Worm (Caenorhabditis elegans) whole organism, L4 larva: Measurements from ENCODE around the gene drr-2.

Experiments used
- Y75B8A.6 ChIP-seq: fragments of 200-800 bp; sonication (Bioruptor generic); IDR thresholded peaks from 2 replicates; pipeline ENCODE4 v1.3.6; 2022; ENCODE audit warnings: missing genetic modification reagents, missing genetic modification characterization, missing compliant biosample characterization
- ZK546.5 ChIP-seq, 2 experiments: sonication (generic microtip); optimal IDR thresholded peaks; 2 replicates each; lab custom pipeline; 2017; ENCODE audit warnings: missing biosample characterization in 2 of 2, missing genetic modification characterization in 2 of 2
- cey-2 ChIP-seq: sonication (generic microtip); optimal IDR thresholded peaks from 3 replicates; lab custom pipeline; 2017; ENCODE audit warnings: missing genetic modification characterization, mild to moderate bottlenecking, missing compliant biosample characterization, antibody characterized with exemption, borderline replicate concordance; ENCODE audit not compliant: insufficient read depth
- dpl-1 ChIP-seq: fragments of 150-350 bp; optimal IDR thresholded peaks from 2 replicates; lab custom pipeline; 2014; ENCODE audit warnings: missing biosample characterization, missing genetic modification reagents, missing genetic modification characterization
- egl-27 ChIP-seq: sonication (generic microtip); optimal IDR thresholded peaks from 3 replicates; lab custom pipeline; 2017; ENCODE audit warnings: missing biosample characterization, missing genetic modification reagents, missing genetic modification characterization
- lin-13 ChIP-seq: fragments of 150-350 bp; optimal IDR thresholded peaks from 2 replicates; lab custom pipeline; 2014; ENCODE audit warnings: missing biosample characterization, missing genetic modification reagents, missing genetic modification characterization
- lir-3 ChIP-seq: sonication (generic microtip); optimal IDR thresholded peaks from 2 replicates; lab custom pipeline; 2016; ENCODE audit warnings: mild to moderate bottlenecking, missing genetic modification characterization, missing compliant biosample characterization
- lsy-2 ChIP-seq, 2 experiments: fragments of 150-350 bp in 1 of 2; sonication (generic microtip) in 1 of 2; optimal IDR thresholded peaks; 2 replicates each; lab custom pipeline; 2014 to 2017; ENCODE audit warnings: missing biosample characterization in 2 of 2, missing genetic modification characterization in 2 of 2
- nhr-11 ChIP-seq: fragments of 150-350 bp; optimal IDR thresholded peaks from 2 replicates; lab custom pipeline; 2014; ENCODE audit warnings: missing biosample characterization, missing genetic modification characterization
- nhr-237 ChIP-seq: sonication (generic microtip); optimal IDR thresholded peaks from 2 replicates; lab custom pipeline; 2017; ENCODE audit warnings: missing biosample characterization, missing genetic modification characterization
- pha-4 ChIP-seq, 2 experiments: fragments of 150-350 bp in 1 of 2; fragments of 200-800 bp in 1 of 2; sonication (Bioruptor generic) in 1 of 2; IDR thresholded peaks in 1 of 2; optimal IDR thresholded peaks in 1 of 2; 2 replicates each; pipeline versions ENCODE4 v1.3.6 to Lab custom; 2014 to 2022; ENCODE audit warnings: missing genetic modification characterization in 2 of 2, missing genetic modification reagents in 2 of 2, missing biosample characterization in 1 of 2, missing compliant biosample characterization in 1 of 2
- unc-39 ChIP-seq: sonication (generic microtip); optimal IDR thresholded peaks from 2 replicates; lab custom pipeline; 2017; ENCODE audit warnings: missing biosample characterization, missing genetic modification characterization
- unc-62 ChIP-seq, 3 experiments: fragments of 150-350 bp in 1 of 3; sonication (generic microtip); optimal IDR thresholded peaks in 2 of 3; peaks in 1 of 3; 1 replicate in 1 of 3; 2 replicates in 2 of 3; lab custom pipeline; 2014 to 2017; ENCODE audit warnings: missing biosample characterization in 3 of 3, missing genetic modification characterization in 3 of 3, missing genetic modification reagents in 3 of 3, missing genotype in 1 of 3

- TF ChIP-seq ZK546.5 (tag; optimal IDR thresholded peaks at IDR 0.05; lab: Kevin White, UChicago) (no peak), Y75B8A.6 (GFP tag; lab: Robert Waterston, UW) (no peak), unc-39 (tag; lab: Kevin White, UChicago) (no peak), unc-62 (GFP tag; optimal IDR thresholded peaks at IDR 0.05 in 1 of 2; lab: Kevin White, UChicago) (no peak), unc-62 (tag; optimal IDR thresholded peaks at IDR 0.05; lab: Kevin White, UChicago) (no peak), egl-27 (tag; lab: Kevin White, UChicago) (no peak), lir-3 (no peak), lsy-2 (tag; optimal IDR thresholded peaks at IDR 0.05; lab: Kevin White, UChicago) (no peak), pha-4 (GFP tag; IDR thresholded peaks at IDR 0.05; lab: Robert Waterston, UW) (no peak), pha-4 (tag; optimal IDR thresholded peaks at IDR 0.05; lab: Kevin White, UChicago) (no peak), nhr-11 (tag; lab: Kevin White, UChicago) (no peak), lin-13 (no peak), nhr-237 (no peak), cey-2 (tag; lab: Kevin White, UChicago) (no peak), dpl-1 (GFP tag; lab: Kevin White, UChicago) (no peak)
Observed at ce11 chrIII:13635235-13635634, 8.1 kb downstream of the drr-2 start.
